Fruit fly (Drosophila melanogaster) whole organism: ENCODE results near the gene Paris.

Experiments used
- pan ChIP-seq: fragments of >200 bp; optimal IDR thresholded peaks from 2 replicates; lab custom pipeline; 2017
- psq ChIP-seq: fragments of >200 bp; optimal IDR thresholded peaks from 2 replicates; lab custom pipeline; 2017
- usp ChIP-seq: fragments of >200 bp; optimal IDR thresholded peaks from 2 replicates; lab custom pipeline; 2017; ENCODE audit warnings: missing biosample characterization, missing genetic modification characterization, mixed read lengths

DNA sequence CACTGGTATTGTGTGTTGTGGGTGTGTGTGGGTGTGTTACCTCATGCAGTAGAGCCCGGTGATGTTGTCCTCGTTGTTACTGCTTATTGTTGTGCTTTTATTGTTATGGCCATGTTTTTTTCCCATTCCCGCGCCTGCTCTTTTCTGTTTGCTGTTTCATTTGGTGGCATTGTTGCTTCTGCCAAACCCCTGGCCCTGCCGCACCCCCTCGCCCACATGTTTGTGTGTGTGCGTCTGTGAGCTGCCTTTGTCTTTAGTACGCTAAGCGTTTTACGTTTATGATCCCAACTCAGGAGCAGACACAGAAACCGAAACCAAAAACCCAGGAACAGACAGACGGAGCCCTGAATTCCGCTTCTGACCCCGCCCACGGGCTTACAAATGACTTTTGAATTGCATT, 49.4 kb upstream of the Paris start:
- no peak for TF ChIP-seq usp (GFP tag; lab: Kevin White, UChicago)
- TF ChIP-seq pan, result no peak
- TF ChIP-seq psq (lab: Kevin White, UChicago), result no peak
